Worm (Caenorhabditis elegans) whole organism, L1 larva: ENCODE data around the gene acs-9.
A peak's percentile ranks its signal among the peaks of the same experiment; 100 is the strongest.

Source experiments
- C34B4.2 ChIP-seq: sonication (generic microtip); optimal IDR thresholded peaks from 2 replicates; lab custom pipeline; 2017; ENCODE audit warnings: mild to moderate bottlenecking, missing genetic modification characterization, missing compliant biosample characterization
- Y116A8C.19 ChIP-seq: sonication (generic microtip); optimal IDR thresholded peaks from 2 replicates; lab custom pipeline; 2016; ENCODE audit warnings: missing compliant biosample characterization, missing genetic modification characterization, borderline replicate concordance
- aha-1 ChIP-seq: fragments of 150-350 bp; optimal IDR thresholded peaks from 2 replicates; lab custom pipeline; 2014; ENCODE audit warnings: missing biosample characterization, missing genetic modification characterization
- alr-1 ChIP-seq: fragments of 200-800 bp; sonication (Bioruptor generic); optimal IDR thresholded peaks from 2 replicates; lab custom pipeline; 2018; ENCODE audit warnings: borderline replicate concordance, mild to moderate bottlenecking, missing genetic modification characterization, missing compliant biosample characterization
- blmp-1 ChIP-seq: fragments of 150-350 bp; optimal IDR thresholded peaks from 2 replicates; lab custom pipeline; 2014; ENCODE audit warnings: missing biosample characterization, missing genetic modification characterization
- ceh-63 ChIP-seq: fragments of 200-800 bp; sonication (Bioruptor generic); optimal IDR thresholded peaks from 2 replicates; lab custom pipeline; 2018; ENCODE audit warnings: mild to moderate bottlenecking, missing genetic modification characterization, missing compliant biosample characterization
- ceh-82 ChIP-seq, 3 experiments: fragments of 150-350 bp in 1 of 3; sonication (generic microtip) in 2 of 3; optimal IDR thresholded peaks; 2 replicates each; lab custom pipeline; 2014 to 2017; ENCODE audit warnings: missing biosample characterization in 3 of 3, missing genetic modification characterization in 3 of 3
- ceh-88 ChIP-seq: fragments of 200-800 bp; sonication (Bioruptor generic); IDR thresholded peaks from 2 replicates; pipeline ENCODE4 v1.3.6; 2022; ENCODE audit warnings: missing genetic modification characterization, missing compliant biosample characterization
- ces-1 ChIP-seq: fragments of 150-350 bp; optimal IDR thresholded peaks from 2 replicates; lab custom pipeline; 2014; ENCODE audit warnings: missing biosample characterization, missing genetic modification reagents, missing genetic modification characterization
- dpl-1 ChIP-seq, 3 experiments: fragments of 150-350 bp in 2 of 3; sonication (generic microtip) in 1 of 3; optimal IDR thresholded peaks; 2 replicates each; lab custom pipeline; 2014 to 2017; ENCODE audit warnings: missing biosample characterization in 3 of 3, missing genetic modification characterization in 3 of 3, missing genetic modification reagents in 3 of 3
- efl-1 ChIP-seq, 4 experiments: fragments of 150-350 bp; optimal IDR thresholded peaks in 3 of 4; peaks in 1 of 4; 1 replicate in 1 of 4; 2 replicates in 3 of 4; lab custom pipeline; 2014; ENCODE audit warnings: missing biosample characterization in 2 of 4, missing genetic modification characterization in 2 of 4, missing genetic modification reagents in 2 of 4
- efl-3 ChIP-seq: fragments of 200-800 bp; sonication (Bioruptor generic); optimal IDR thresholded peaks from 2 replicates; lab custom pipeline; 2018; ENCODE audit warnings: mild to moderate bottlenecking, missing genetic modification characterization, missing compliant biosample characterization
- egl-27 ChIP-seq, 2 experiments: fragments of 150-350 bp in 1 of 2; sonication (generic microtip); optimal IDR thresholded peaks; 3 replicates each; lab custom pipeline; 2017 to 2018; ENCODE audit warnings: missing biosample characterization in 2 of 2, missing genetic modification characterization in 2 of 2, missing genetic modification reagents in 2 of 2
- elt-3 ChIP-seq, 6 experiments: fragments of 150-350 bp in 1 of 6; sonication (generic microtip); optimal IDR thresholded peaks; 2 replicates each; lab custom pipeline; 2017 to 2018; ENCODE audit warnings: missing biosample characterization in 6 of 6, missing genetic modification characterization in 6 of 6, inconsistent platforms in 1 of 6
- ets-5 ChIP-seq: fragments of 200-800 bp; sonication (Bioruptor generic); IDR thresholded peaks from 2 replicates; pipeline ENCODE4 v1.3.6; 2022; ENCODE audit warnings: missing genetic modification characterization, missing compliant biosample characterization
- fkh-10 ChIP-seq: sonication (generic microtip); optimal IDR thresholded peaks from 2 replicates; lab custom pipeline; 2017; ENCODE audit warnings: missing biosample characterization, missing genetic modification reagents, missing genetic modification characterization
- fkh-8 ChIP-seq: sonication (generic microtip); optimal IDR thresholded peaks from 2 replicates; lab custom pipeline; 2016; ENCODE audit warnings: mild to moderate bottlenecking, missing genetic modification characterization, missing compliant biosample characterization
- fos-1 ChIP-seq: fragments of 150-350 bp; optimal IDR thresholded peaks from 2 replicates; lab custom pipeline; 2014; ENCODE audit warnings: missing biosample characterization, missing genetic modification characterization
- grh-1 ChIP-seq: fragments of 200-800 bp; sonication (Bioruptor generic); IDR thresholded peaks from 2 replicates; pipeline ENCODE4 v1.3.6; 2022; ENCODE audit warnings: missing genetic modification reagents, missing genetic modification characterization, missing compliant biosample characterization
- hlh-4 ChIP-seq: sonication (generic microtip); optimal IDR thresholded peaks from 2 replicates; lab custom pipeline; 2016; ENCODE audit warnings: mild to moderate bottlenecking, missing genetic modification characterization, missing compliant biosample characterization
- lin-15B ChIP-seq: fragments of 150-350 bp; sonication (generic microtip); optimal IDR thresholded peaks from 3 replicates; lab custom pipeline; 2014; ENCODE audit warnings: missing biosample characterization, missing genetic modification characterization
- lin-39 ChIP-seq: fragments of 150-350 bp; optimal IDR thresholded peaks from 2 replicates; lab custom pipeline; 2014; ENCODE audit warnings: missing biosample characterization, missing genetic modification reagents, missing genetic modification characterization
- lir-3 ChIP-seq: sonication (generic microtip); optimal IDR thresholded peaks from 2 replicates; lab custom pipeline; 2016; ENCODE audit warnings: mild to moderate bottlenecking, missing genetic modification characterization, moderate library complexity, missing compliant biosample characterization; ENCODE audit not compliant: poor library complexity
- mab-9 ChIP-seq: fragments of 200-800 bp; sonication (Bioruptor generic); IDR thresholded peaks from 2 replicates; pipeline ENCODE4 v1.3.6; 2022; ENCODE audit warnings: missing genetic modification reagents, missing genetic modification characterization, missing compliant biosample characterization
- mdl-1 ChIP-seq, 2 experiments: fragments of 150-350 bp; optimal IDR thresholded peaks; 2 replicates each; lab custom pipeline; 2014 to 2017; ENCODE audit warnings: missing biosample characterization in 2 of 2, missing genetic modification characterization in 2 of 2, inconsistent platforms in 1 of 2
- mef-2 ChIP-seq: fragments of 150-350 bp; optimal IDR thresholded peaks from 2 replicates; lab custom pipeline; 2014; ENCODE audit warnings: missing biosample characterization, missing genetic modification characterization
- mep-1 ChIP-seq: fragments of 150-350 bp; optimal IDR thresholded peaks from 2 replicates; lab custom pipeline; 2014; ENCODE audit warnings: missing biosample characterization, missing genetic modification characterization
- nhr-19 ChIP-seq: fragments of 200-800 bp; sonication (Bioruptor generic); conservative IDR thresholded peaks from 2 replicates; pipeline ENCODE4 v1.3.6; 2022; ENCODE audit warnings: missing genetic modification characterization, missing compliant biosample characterization
- nhr-28 ChIP-seq: fragments of 150-350 bp; optimal IDR thresholded peaks from 2 replicates; lab custom pipeline; 2014; ENCODE audit warnings: missing biosample characterization, missing genetic modification characterization
- nhr-47 ChIP-seq: sonication (generic microtip); optimal IDR thresholded peaks from 2 replicates; lab custom pipeline; 2016; ENCODE audit warnings: mild to moderate bottlenecking, missing genetic modification characterization, moderate library complexity, missing compliant biosample characterization
- nhr-71 ChIP-seq: sonication (generic microtip); optimal IDR thresholded peaks from 2 replicates; lab custom pipeline; 2016; ENCODE audit warnings: mild to moderate bottlenecking, missing genetic modification characterization, moderate library complexity, missing compliant biosample characterization
- nhr-76 ChIP-seq: sonication (generic microtip); optimal IDR thresholded peaks from 2 replicates; lab custom pipeline; 2017; ENCODE audit warnings: missing biosample characterization, missing genetic modification characterization
- nhr-77 ChIP-seq: fragments of 150-350 bp; optimal IDR thresholded peaks from 2 replicates; lab custom pipeline; 2014; ENCODE audit warnings: missing biosample characterization, missing genetic modification characterization
- nhr-84 ChIP-seq: sonication (generic microtip); optimal IDR thresholded peaks from 2 replicates; lab custom pipeline; 2017; ENCODE audit warnings: missing biosample characterization, missing genetic modification characterization
- nhr-90 ChIP-seq: sonication (generic microtip); optimal IDR thresholded peaks from 2 replicates; lab custom pipeline; 2016; ENCODE audit warnings: mild to moderate bottlenecking, missing genetic modification characterization, missing compliant biosample characterization; ENCODE audit not compliant: poor library complexity
- rnt-1 ChIP-seq: sonication (generic microtip); optimal IDR thresholded peaks from 2 replicates; lab custom pipeline; 2016; ENCODE audit warnings: mild to moderate bottlenecking, missing genetic modification characterization, moderate library complexity, missing compliant biosample characterization
- skn-1 ChIP-seq: fragments of 150-350 bp; optimal IDR thresholded peaks from 2 replicates; lab custom pipeline; 2014; ENCODE audit warnings: missing biosample characterization, missing genetic modification characterization
- snu-23 ChIP-seq: sonication (generic microtip); optimal IDR thresholded peaks from 2 replicates; lab custom pipeline; 2016; ENCODE audit warnings: missing genetic modification characterization, missing compliant biosample characterization
- sox-4 ChIP-seq: sonication (generic microtip); optimal IDR thresholded peaks from 2 replicates; lab custom pipeline; 2016; ENCODE audit warnings: missing genetic modification characterization, missing compliant biosample characterization
- sup-37 ChIP-seq: fragments of 200-800 bp; sonication (Bioruptor generic); optimal IDR thresholded peaks from 2 replicates; lab custom pipeline; 2018; ENCODE audit warnings: mild to moderate bottlenecking, missing genetic modification characterization, missing compliant biosample characterization
- swsn-7 ChIP-seq: sonication (generic microtip); optimal IDR thresholded peaks from 2 replicates; lab custom pipeline; 2016; ENCODE audit warnings: missing genetic modification characterization, missing compliant biosample characterization
- tbx-2 ChIP-seq: sonication (generic microtip); optimal IDR thresholded peaks from 2 replicates; lab custom pipeline; 2016; ENCODE audit warnings: missing genetic modification characterization, missing compliant biosample characterization
- tlp-1 ChIP-seq: fragments of 150-350 bp; optimal IDR thresholded peaks from 2 replicates; lab custom pipeline; 2014; ENCODE audit warnings: missing biosample characterization, missing genetic modification characterization
- unc-30 ChIP-seq: sonication (generic microtip); optimal IDR thresholded peaks from 2 replicates; lab custom pipeline; 2017; ENCODE audit warnings: missing biosample characterization, missing genetic modification characterization
- unc-62 ChIP-seq: fragments of 150-350 bp; optimal IDR thresholded peaks from 2 replicates; lab custom pipeline; 2014; ENCODE audit warnings: missing biosample characterization, missing genetic modification reagents, missing genetic modification characterization
- unc-86 ChIP-seq: sonication (generic microtip); optimal IDR thresholded peaks from 2 replicates; lab custom pipeline; 2016; ENCODE audit warnings: missing genetic modification characterization, missing compliant biosample characterization
- unc-98 ChIP-seq: fragments of 200-800 bp; sonication (Bioruptor generic); IDR thresholded peaks from 2 replicates; pipeline ENCODE4 v1.3.6; 2022; ENCODE audit warnings: missing genetic modification characterization, missing compliant biosample characterization
- xbp-1 ChIP-seq: sonication (generic microtip); optimal IDR thresholded peaks from 2 replicates; lab custom pipeline; 2016; ENCODE audit warnings: missing genetic modification characterization, missing compliant biosample characterization
- ztf-4 ChIP-seq: fragments of 150-350 bp; optimal IDR thresholded peaks from 2 replicates; lab custom pipeline; 2014; ENCODE audit warnings: missing biosample characterization, missing genetic modification characterization

The acs-9 gene

ce11 chrX:16872446-16872962, 7.8 kb downstream of the acs-9 start, which contains the start of gene T20F7.1 (continued):
- peak in 2 of 6 experiments; percentile 40 to 53 for TF ChIP-seq elt-3 (tag; optimal IDR thresholded peaks at IDR 0.05; lab: Kevin White, UChicago)
- TF ChIP-seq efl-1 (optimal IDR thresholded peaks at IDR 0.05; lab: Kevin White, UChicago), result peak; percentile 50 to 61
- peak; percentile 30 to 94 for TF ChIP-seq efl-1 (GFP tag; optimal IDR thresholded peaks at IDR 0.05 in 1 of 2; lab: Kevin White, UChicago)
- peak in 1 of 2 experiments; percentile 70 for TF ChIP-seq mdl-1 (tag; optimal IDR thresholded peaks at IDR 0.05; lab: Kevin White, UChicago)
- TF ChIP-seq ceh-82 (tag; optimal IDR thresholded peaks at IDR 0.05; lab: Kevin White, UChicago), result peak; percentile 37 to 80 (median 56)
- TF ChIP-seq ceh-88 (GFP tag; lab: Robert Waterston, UW), result no peak
- peak; percentile 79 for TF ChIP-seq swsn-7 (tag; lab: Kevin White, UChicago)
- peak; percentile 53 for TF ChIP-seq mep-1 (tag; lab: Kevin White, UChicago)
- TF ChIP-seq unc-86 (tag; lab: Kevin White, UChicago), result peak; percentile 56
- peak; percentile 81 for TF ChIP-seq nhr-47 (tag; lab: Kevin White, UChicago)
- no peak for TF ChIP-seq mab-9 (GFP tag; lab: Robert Waterston, UW)
- TF ChIP-seq, all 84 proteins: peak for 40

ce11 chrX:16871355-16871754, 9.0 kb downstream of the acs-9 start:
- TF ChIP-seq ztf-4 (tag; lab: Kevin White, UChicago) (no peak), grh-1 (GFP tag; lab: Robert Waterston, UW) (no peak), mef-2 (tag; lab: Kevin White, UChicago) (no peak), sup-37 (no peak), egl-27 (tag; optimal IDR thresholded peaks at IDR 0.05; lab: Kevin White, UChicago) (no peak), snu-23 (GFP tag; lab: Kevin White, UChicago) (peak; percentile 43), nhr-47 (tag; lab: Kevin White, UChicago) (peak; percentile 4), alr-1 (no peak), nhr-28 (tag; lab: Kevin White, UChicago) (no peak), xbp-1 (tag; lab: Kevin White, UChicago) (no peak), mep-1 (tag; lab: Kevin White, UChicago) (no peak), tlp-1 (tag; lab: Kevin White, UChicago) (no peak), fkh-8 (tag; lab: Kevin White, UChicago) (no peak), hlh-4 (no peak), aha-1 (tag; lab: Kevin White, UChicago) (no peak), C34B4.2 (no peak), nhr-19 (GFP tag; lab: Robert Waterston, UW) (no peak), lin-39 (tag; lab: Kevin White, UChicago) (no peak), rnt-1 (tag; lab: Kevin White, UChicago) (no peak), ceh-88 (GFP tag; lab: Robert Waterston, UW) (no peak), efl-3 (no peak), nhr-71 (peak; percentile 66), unc-30 (tag; lab: Kevin White, UChicago) (no peak), lin-15B (tag; lab: Kevin White, UChicago) (no peak), nhr-77 (no peak), nhr-90 (tag; lab: Kevin White, UChicago) (peak; percentile 31), Y116A8C.19 (no peak), unc-86 (tag; lab: Kevin White, UChicago) (no peak), tbx-2 (tag; lab: Kevin White, UChicago) (peak; percentile 48), fkh-10 (GFP tag; lab: Kevin White, UChicago) (no peak), ces-1 (GFP tag; lab: Kevin White, UChicago) (no peak), ceh-63 (GFP tag; lab: Kevin White, UChicago) (no peak), lir-3 (tag; lab: Kevin White, UChicago) (no peak), dpl-1 (GFP tag; optimal IDR thresholded peaks at IDR 0.05; lab: Kevin White, UChicago) (no peak), ets-5 (GFP tag; lab: Robert Waterston, UW) (no peak), blmp-1 (tag; lab: Kevin White, UChicago) (peak; percentile 95), unc-98 (GFP tag; lab: Robert Waterston, UW) (no peak), nhr-76 (tag; lab: Kevin White, UChicago) (no peak), sox-4 (tag; lab: Kevin White, UChicago) (no peak), unc-62 (GFP tag; lab: Kevin White, UChicago) (no peak), elt-3 (tag; optimal IDR thresholded peaks at IDR 0.05; lab: Kevin White, UChicago) (peak in 2 of 6 experiments; percentile 59 to 64), fos-1 (tag; lab: Kevin White, UChicago) (no peak), skn-1 (no peak), nhr-84 (no peak), mab-9 (GFP tag; lab: Robert Waterston, UW) (no peak)
